Fruit fly (Drosophila melanogaster) Kc167 (cell line): ENCODE data around the gene CG14990.

Source experiments
- Myc ChIP-seq: fragments of >200 bp; optimal IDR thresholded peaks from 2 replicates; lab custom pipeline; 2017; ENCODE audit warnings: missing external identifiers
- insv ChIP-seq: fragments of >200 bp; optimal IDR thresholded peaks from 3 replicates; lab custom pipeline; 2018; ENCODE audit warnings: missing external identifiers
- psq ChIP-seq: fragments of >200 bp; optimal IDR thresholded peaks from 2 replicates; lab custom pipeline; 2017; ENCODE audit warnings: missing external identifiers
- ttk ChIP-seq: sonication (Bioruptor generic); optimal IDR thresholded peaks from 2 replicates; lab custom pipeline; 2017; ENCODE audit warnings: missing external identifiers

- TF ChIP-seq psq (no peak), Myc (lab: Kevin White, UChicago) (no peak), ttk (lab: Kevin White, UChicago) (no peak), insv (lab: Kevin White, UChicago) (no peak)
These were observed 22.1 kb downstream of the CG14990 start for dm6 chr3L:4115107-4115506.
